Worm (Caenorhabditis elegans): ENCODE results near the gene marc-1.

Gene marc-1

DNA sequence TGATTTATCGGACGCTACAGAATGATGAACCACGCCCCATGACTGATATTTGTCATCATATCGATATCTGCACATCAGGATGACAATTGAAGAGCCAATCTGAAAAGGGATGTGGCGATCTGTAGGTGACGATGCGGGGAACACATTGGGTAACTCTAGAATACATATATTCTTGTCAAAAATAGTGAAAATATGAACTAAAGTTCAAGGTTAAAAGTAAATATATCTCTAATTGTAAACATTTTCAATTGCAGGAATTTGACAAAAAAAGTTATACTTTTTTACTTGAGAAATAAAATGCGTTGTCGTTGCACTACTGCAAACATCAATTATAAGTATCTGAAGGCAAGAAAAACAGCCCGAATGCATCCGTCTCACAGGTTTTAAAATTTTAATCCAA lies 13.4 kb downstream of the marc-1 start, which contains the start of gene F58E6.6 (continued):
- TF ChIP-seq Y95B8A.8 (GFP tag; IDR thresholded peaks at IDR 0.05) = no peak
- TF ChIP-seq ceh-58 (GFP tag; IDR thresholded peaks at IDR 0.05) = no peak

DNA sequence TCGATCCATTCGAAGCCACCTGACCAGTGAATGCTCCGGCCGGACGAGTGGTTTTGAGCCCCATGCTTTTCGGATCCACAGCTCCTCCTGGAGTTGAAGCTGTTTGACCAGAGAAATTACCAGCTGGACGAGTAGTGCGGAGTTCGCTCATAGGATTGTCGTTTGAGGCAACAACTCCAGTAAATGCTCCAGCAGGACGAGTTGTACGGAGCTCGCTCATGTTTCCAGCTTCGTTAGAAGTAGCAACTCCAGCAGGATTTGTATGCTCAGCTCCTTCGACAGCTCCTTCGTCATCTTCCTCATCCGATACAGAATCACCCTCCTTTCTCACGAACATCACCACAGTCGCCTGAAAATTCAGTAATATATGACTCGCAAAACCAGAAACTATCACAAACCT lies 14.1 kb downstream of the marc-1 start:
- TF ChIP-seq pbrm-1 (GFP tag; IDR thresholded peaks at IDR 0.05) (no peak), F39B2.1 (GFP tag; IDR thresholded peaks at IDR 0.05) (no peak), nhr-80 (tag; optimal IDR thresholded peaks at IDR 0.05) (no peak), nhr-90 (tag; optimal IDR thresholded peaks at IDR 0.05) (no peak), bed-1 (GFP tag; IDR thresholded peaks at IDR 0.05) (no peak), nfyb-1 (GFP tag; IDR thresholded peaks at IDR 0.05) (no peak), atf-7 (tag; optimal IDR thresholded peaks at IDR 0.05) (no peak), die-1 (tag; optimal IDR thresholded peaks at IDR 0.05) (no peak), T07F8.4 (tag; optimal IDR thresholded peaks at IDR 0.05) (no peak), mes-4 (tag; optimal IDR thresholded peaks at IDR 0.05) (no peak), F49E8.2 (tag; optimal IDR thresholded peaks at IDR 0.05; ENCODE audit: insufficient read depth) (no peak), him-1 (tag; optimal IDR thresholded peaks at IDR 0.05) (no peak), ceh-79 (tag; optimal IDR thresholded peaks at IDR 0.05) (no peak), dox-1 (GFP tag; IDR thresholded peaks at IDR 0.05) (no peak)

ce11 chrV:9754459-9754858 lies 15.0 kb downstream of the marc-1 start, which contains the start of gene F58E6.5:
Gene F58E6.5, minus strand, starts transcription at chrV:9754559.
- TF ChIP-seq T07F8.4 (tag; optimal IDR thresholded peaks at IDR 0.05) = no peak
- TF ChIP-seq nhr-90 (tag; optimal IDR thresholded peaks at IDR 0.05) = no peak
- no peak for TF ChIP-seq mcd-1 (GFP tag; IDR thresholded peaks at IDR 0.05)
- TF ChIP-seq hmg-1.2 (GFP tag; IDR thresholded peaks at IDR 0.05) = no peak
- TF ChIP-seq F55B11.4 (tag; optimal IDR thresholded peaks at IDR 0.05; ENCODE audit: borderline replicate concordance, insufficient read depth) = no peak
- no peak for TF ChIP-seq K12H6.12 (tag; optimal IDR thresholded peaks at IDR 0.05)
- no peak for TF ChIP-seq fkh-3 (tag; optimal IDR thresholded peaks at IDR 0.05)
- no peak for TF ChIP-seq madf-8 (GFP tag; conservative IDR thresholded peaks at IDR 0.05)
- no peak for TF ChIP-seq ceh-27 (GFP tag; optimal IDR thresholded peaks at IDR 0.05)
- no peak for TF ChIP-seq Y53F4B.3 (GFP tag; IDR thresholded peaks at IDR 0.05)
- TF ChIP-seq mes-4 (tag; optimal IDR thresholded peaks at IDR 0.05) = no peak
- no peak for TF ChIP-seq F49E8.2 (tag; optimal IDR thresholded peaks at IDR 0.05; ENCODE audit: insufficient read depth)
- TF ChIP-seq bed-1 (GFP tag; IDR thresholded peaks at IDR 0.05) = no peak
- no peak for TF ChIP-seq Y95B8A.8 (GFP tag; IDR thresholded peaks at IDR 0.05)

ce11 chrV:9755725-9756124 lies 16.2 kb downstream of the marc-1 start, which contains the start of gene F58E6.8:
Gene F58E6.8, minus strand, starts transcription at chrV:9755825.
- TF ChIP-seq nhr-80 (tag; optimal IDR thresholded peaks at IDR 0.05) (no peak), nfya-2 (GFP tag; IDR thresholded peaks at IDR 0.05) (no peak), aptf-3 (GFP tag; IDR thresholded peaks at IDR 0.05) (no peak), ceh-27 (GFP tag; optimal IDR thresholded peaks at IDR 0.05) (no peak), gei-17 (GFP tag; optimal IDR thresholded peaks at IDR 0.05) (no peak), B0019.2 (GFP tag; conservative IDR thresholded peaks at IDR 0.05) (no peak), lag-1 (GFP tag; IDR thresholded peaks at IDR 0.05) (no peak), egrh-3 (GFP tag; IDR thresholded peaks at IDR 0.05) (no peak), F33H1.4 (GFP tag; IDR thresholded peaks at IDR 0.05) (no peak), F23B12.7 (tag; optimal IDR thresholded peaks at IDR 0.05; ENCODE audit: insufficient read depth) (no peak), hlh-26 (GFP tag; conservative IDR thresholded peaks at IDR 0.05) (no peak), tlf-1 (GFP tag; optimal IDR thresholded peaks at IDR 0.05) (no peak), madf-6 (GFP tag; IDR thresholded peaks at IDR 0.05) (no peak), snpc-3.4 (tag; optimal IDR thresholded peaks at IDR 0.05) (no peak), snpc-1.1 (tag; optimal IDR thresholded peaks at IDR 0.05; ENCODE audit: insufficient read depth) (no peak), mxl-1 (tag; optimal IDR thresholded peaks at IDR 0.05) (no peak), lsy-27 (tag; optimal IDR thresholded peaks at IDR 0.05; ENCODE audit: borderline replicate concordance, insufficient read depth) (no peak)

All from whole organism, young adult.